Worm (Caenorhabditis elegans) whole organism, L4 larva: ENCODE data around the gene ZC262.7.

Experiments used
- F26F4.8 ChIP-seq: fragments of 200-800 bp; sonication (Bioruptor generic); conservative IDR thresholded peaks from 2 replicates; pipeline ENCODE4 v1.3.6; 2022; ENCODE audit warnings: missing genetic modification characterization, missing compliant biosample characterization
- F37D6.2 ChIP-seq: sonication (generic microtip); optimal IDR thresholded peaks from 2 replicates; lab custom pipeline; 2016; ENCODE audit warnings: mild to moderate bottlenecking, missing genetic modification characterization, missing compliant biosample characterization
- F49E8.2 ChIP-seq: sonication (generic microtip); optimal IDR thresholded peaks from 2 replicates; lab custom pipeline; 2016; ENCODE audit warnings: missing compliant biosample characterization, mild to moderate bottlenecking, missing genetic modification characterization, borderline replicate concordance
- R02D3.7 ChIP-seq: fragments of 150-350 bp; sonication (generic microtip); optimal IDR thresholded peaks from 3 replicates; lab custom pipeline; 2014; ENCODE audit warnings: missing biosample characterization, missing genetic modification characterization
- Y105C5A.15 ChIP-seq: fragments of 200-800 bp; sonication (Bioruptor generic); IDR thresholded peaks from 2 replicates; pipeline ENCODE4 v1.3.6; 2022; ENCODE audit warnings: missing genetic modification characterization, missing compliant biosample characterization
- Y48G9A.11 ChIP-seq: fragments of 200-800 bp; sonication (Bioruptor generic); IDR thresholded peaks from 2 replicates; pipeline ENCODE4 v1.3.6; 2022; ENCODE audit warnings: missing genetic modification reagents, missing genetic modification characterization, missing compliant biosample characterization
- ZK337.2 ChIP-seq: fragments of 200-800 bp; sonication (Bioruptor generic); IDR thresholded peaks from 2 replicates; pipeline ENCODE4 v1.3.6; 2022; ENCODE audit warnings: missing genetic modification reagents, missing genetic modification characterization, missing compliant biosample characterization
- aha-1 ChIP-seq: fragments of 150-350 bp; peaks from one replicate; lab custom pipeline; 2014; ENCODE audit warnings: missing biosample characterization, missing genetic modification characterization
- ama-1 ChIP-seq: fragments of 150-350 bp; optimal IDR thresholded peaks from 2 replicates; lab custom pipeline; 2014; ENCODE audit warnings: inconsistent platforms, mixed read lengths
- arid-1 ChIP-seq: fragments of 200-800 bp; sonication (Bioruptor generic); conservative IDR thresholded peaks from 2 replicates; pipeline ENCODE4 v1.3.6; 2022; ENCODE audit warnings: missing genetic modification reagents, missing genetic modification characterization, missing compliant biosample characterization
- attf-4 ChIP-seq: sonication (generic microtip); optimal IDR thresholded peaks from 3 replicates; lab custom pipeline; 2017; ENCODE audit warnings: missing biosample characterization, missing genetic modification characterization
- ceh-44 ChIP-seq: fragments of 200-800 bp; sonication (Bioruptor generic); IDR thresholded peaks from 2 replicates; pipeline ENCODE4 v1.3.6; 2022; ENCODE audit warnings: missing genetic modification reagents, missing genetic modification characterization, missing compliant biosample characterization
- ceh-62 ChIP-seq: sonication (generic microtip); optimal IDR thresholded peaks from 2 replicates; lab custom pipeline; 2017; ENCODE audit warnings: missing biosample characterization, missing genetic modification characterization
- cey-2 ChIP-seq: sonication (generic microtip); optimal IDR thresholded peaks from 3 replicates; lab custom pipeline; 2017; ENCODE audit warnings: missing genetic modification characterization, mild to moderate bottlenecking, missing compliant biosample characterization, antibody characterized with exemption, borderline replicate concordance; ENCODE audit not compliant: insufficient read depth
- daf-12 ChIP-seq: fragments of 150-350 bp; optimal IDR thresholded peaks from 2 replicates; lab custom pipeline; 2014; ENCODE audit warnings: missing biosample characterization, missing genetic modification reagents, missing genetic modification characterization
- daf-16 ChIP-seq, 3 experiments: sonication (generic microtip); optimal IDR thresholded peaks; 2 replicates each; lab custom pipeline; 2016 to 2017; ENCODE audit warnings: missing genetic modification characterization in 3 of 3, missing genetic modification reagents in 3 of 3, mild to moderate bottlenecking in 2 of 3, missing compliant biosample characterization in 2 of 3, missing biosample characterization in 1 of 3, moderate library complexity in 1 of 3
- dmd-6 ChIP-seq: fragments of 200-800 bp; sonication (Bioruptor generic); IDR thresholded peaks from 2 replicates; pipeline ENCODE4 v1.3.6; 2022; ENCODE audit warnings: missing genetic modification reagents, missing genetic modification characterization, missing compliant biosample characterization
- dmd-8 ChIP-seq: fragments of 200-800 bp; sonication (Bioruptor generic); IDR thresholded peaks from 2 replicates; pipeline ENCODE4 v1.3.6; 2022; ENCODE audit warnings: missing genetic modification characterization, missing compliant biosample characterization
- dpl-1 ChIP-seq: fragments of 150-350 bp; optimal IDR thresholded peaks from 2 replicates; lab custom pipeline; 2014; ENCODE audit warnings: missing biosample characterization, missing genetic modification reagents, missing genetic modification characterization
- duxl-1 ChIP-seq: sonication (generic microtip); optimal IDR thresholded peaks from 2 replicates; lab custom pipeline; 2016; ENCODE audit warnings: mild to moderate bottlenecking, missing genetic modification characterization, moderate library complexity, missing compliant biosample characterization; ENCODE audit not compliant: poor library complexity
- dve-1 ChIP-seq: sonication (generic microtip); optimal IDR thresholded peaks from 2 replicates; lab custom pipeline; 2017; ENCODE audit warnings: antibody characterized with exemption, mild to moderate bottlenecking, missing genetic modification characterization, missing compliant biosample characterization; ENCODE audit not compliant: insufficient read depth
- egl-27 ChIP-seq: sonication (generic microtip); optimal IDR thresholded peaks from 3 replicates; lab custom pipeline; 2017; ENCODE audit warnings: missing biosample characterization, missing genetic modification reagents, missing genetic modification characterization
- fkh-10 ChIP-seq: fragments of 150-350 bp; optimal IDR thresholded peaks from 2 replicates; lab custom pipeline; 2014; ENCODE audit warnings: missing biosample characterization, missing genetic modification reagents, missing genetic modification characterization
- gei-8 ChIP-seq: fragments of 200-800 bp; sonication (Bioruptor generic); optimal IDR thresholded peaks from 2 replicates; lab custom pipeline; 2018; ENCODE audit warnings: mild to moderate bottlenecking, missing genetic modification characterization, missing compliant biosample characterization
- hif-1 ChIP-seq, 2 experiments: sonication (generic microtip); optimal IDR thresholded peaks; 2 replicates each; lab custom pipeline; 2016 to 2017; ENCODE audit warnings: missing compliant biosample characterization in 2 of 2, missing genetic modification characterization in 2 of 2, missing genetic modification reagents in 2 of 2, missing genotype in 2 of 2, mild to moderate bottlenecking in 1 of 2
- hmg-1.1 ChIP-seq: fragments of 200-800 bp; sonication (Bioruptor generic); IDR thresholded peaks from 2 replicates; pipeline ENCODE4 v1.3.6; 2022; ENCODE audit warnings: missing genetic modification reagents, missing genetic modification characterization, missing compliant biosample characterization
- jun-1 ChIP-seq: fragments of 150-350 bp; optimal IDR thresholded peaks from 2 replicates; lab custom pipeline; 2014; ENCODE audit warnings: missing biosample characterization, missing genetic modification reagents, missing genetic modification characterization
- lim-7 ChIP-seq: fragments of 200-800 bp; sonication (Bioruptor generic); IDR thresholded peaks from 2 replicates; pipeline ENCODE4 v1.3.6; 2022; ENCODE audit warnings: missing genetic modification characterization, missing compliant biosample characterization
- lin-39 ChIP-seq: fragments of 150-350 bp; optimal IDR thresholded peaks from 2 replicates; lab custom pipeline; 2014; ENCODE audit warnings: missing biosample characterization, missing genetic modification reagents, missing genetic modification characterization
- lir-3 ChIP-seq: sonication (generic microtip); optimal IDR thresholded peaks from 2 replicates; lab custom pipeline; 2016; ENCODE audit warnings: mild to moderate bottlenecking, missing genetic modification characterization, missing compliant biosample characterization
- mdt-29 ChIP-seq: fragments of 200-800 bp; sonication (Bioruptor generic); IDR thresholded peaks from 2 replicates; pipeline ENCODE4 v1.3.6; 2022; ENCODE audit warnings: missing genetic modification reagents, missing genetic modification characterization, missing compliant biosample characterization
- mep-1 ChIP-seq: fragments of 150-350 bp; sonication (generic microtip); optimal IDR thresholded peaks from 3 replicates; lab custom pipeline; 2014; ENCODE audit warnings: missing biosample characterization, missing genetic modification characterization
- mes-2 ChIP-seq: sonication (generic microtip); optimal IDR thresholded peaks from 2 replicates; lab custom pipeline; 2016; ENCODE audit warnings: missing genotype, mild to moderate bottlenecking, missing genetic modification characterization, missing compliant biosample characterization; ENCODE audit not compliant: poor library complexity, severe bottlenecking
- nhr-111 ChIP-seq: fragments of 200-800 bp; sonication (Bioruptor generic); optimal IDR thresholded peaks from 2 replicates; lab custom pipeline; 2018; ENCODE audit warnings: mild to moderate bottlenecking, missing genetic modification characterization, missing compliant biosample characterization
- nhr-237 ChIP-seq: sonication (generic microtip); optimal IDR thresholded peaks from 2 replicates; lab custom pipeline; 2017; ENCODE audit warnings: missing biosample characterization, missing genetic modification characterization
- nhr-25 ChIP-seq: sonication (generic microtip); optimal IDR thresholded peaks from 2 replicates; lab custom pipeline; 2017; ENCODE audit warnings: missing genetic modification characterization, mild to moderate bottlenecking, missing compliant biosample characterization, antibody characterized with exemption, moderate library complexity, borderline replicate concordance; ENCODE audit not compliant: insufficient read depth
- nhr-6 ChIP-seq: fragments of 150-350 bp; optimal IDR thresholded peaks from 2 replicates; lab custom pipeline; 2014; ENCODE audit warnings: missing biosample characterization, missing genetic modification characterization
- nhr-76 ChIP-seq: fragments of 150-350 bp; optimal IDR thresholded peaks from 2 replicates; lab custom pipeline; 2014; ENCODE audit warnings: missing biosample characterization, missing genetic modification characterization
- nhr-77 ChIP-seq: fragments of 150-350 bp; optimal IDR thresholded peaks from 2 replicates; lab custom pipeline; 2014; ENCODE audit warnings: missing biosample characterization, missing genetic modification characterization
- pqm-1 ChIP-seq: sonication (generic microtip); optimal IDR thresholded peaks from 2 replicates; lab custom pipeline; 2017; ENCODE audit warnings: missing biosample characterization, missing genetic modification characterization
- sdz-12 ChIP-seq: fragments of 200-800 bp; sonication (Bioruptor generic); optimal IDR thresholded peaks from 2 replicates; lab custom pipeline; 2018; ENCODE audit warnings: mild to moderate bottlenecking, missing genetic modification characterization, missing compliant biosample characterization
- set-16 ChIP-seq: fragments of 200-800 bp; sonication (Bioruptor generic); IDR thresholded peaks from 2 replicates; pipeline ENCODE4 v1.3.6; 2022; ENCODE audit warnings: missing genetic modification reagents, missing genetic modification characterization, missing compliant biosample characterization
- skn-1 ChIP-seq: fragments of 150-350 bp; optimal IDR thresholded peaks from 2 replicates; lab custom pipeline; 2014; ENCODE audit warnings: missing biosample characterization, missing genetic modification characterization
- snpc-1.2 ChIP-seq: fragments of 200-800 bp; sonication (Bioruptor generic); IDR thresholded peaks from 2 replicates; pipeline ENCODE4 v1.3.6; 2022; ENCODE audit warnings: missing genetic modification reagents, missing genetic modification characterization, missing compliant biosample characterization
- snpc-4 ChIP-seq: fragments of 150-350 bp; optimal IDR thresholded peaks from 2 replicates; lab custom pipeline; 2014; ENCODE audit warnings: missing biosample characterization, missing genetic modification characterization
- spr-3 ChIP-seq: fragments of 200-800 bp; sonication (Bioruptor generic); optimal IDR thresholded peaks from 2 replicates; lab custom pipeline; 2018; ENCODE audit warnings: mild to moderate bottlenecking, missing genetic modification characterization, missing compliant biosample characterization
- tra-1 ChIP-seq: fragments of 200-800 bp; sonication (Bioruptor generic); IDR thresholded peaks from 2 replicates; pipeline ENCODE4 v1.3.6; 2022; ENCODE audit warnings: missing genetic modification reagents, missing genetic modification characterization, missing compliant biosample characterization
- unc-130 ChIP-seq: sonication (generic microtip); optimal IDR thresholded peaks from 2 replicates; lab custom pipeline; 2016; ENCODE audit warnings: missing genetic modification reagents, missing genetic modification characterization, missing compliant biosample characterization
- zfp-2 ChIP-seq: sonication (generic microtip); optimal IDR thresholded peaks from 2 replicates; lab custom pipeline; 2016; ENCODE audit warnings: mild to moderate bottlenecking, missing genetic modification characterization, missing compliant biosample characterization
- zfp-3 ChIP-seq: fragments of 200-800 bp; sonication (Bioruptor generic); conservative IDR thresholded peaks from 2 replicates; pipeline ENCODE4 v1.3.6; 2022; ENCODE audit warnings: missing genetic modification reagents, missing genetic modification characterization, missing compliant biosample characterization
- zip-2 ChIP-seq: fragments of 150-350 bp; optimal IDR thresholded peaks from 2 replicates; lab custom pipeline; 2014; ENCODE audit warnings: missing biosample characterization, missing genetic modification characterization

ZC262.7 gene

DNA sequence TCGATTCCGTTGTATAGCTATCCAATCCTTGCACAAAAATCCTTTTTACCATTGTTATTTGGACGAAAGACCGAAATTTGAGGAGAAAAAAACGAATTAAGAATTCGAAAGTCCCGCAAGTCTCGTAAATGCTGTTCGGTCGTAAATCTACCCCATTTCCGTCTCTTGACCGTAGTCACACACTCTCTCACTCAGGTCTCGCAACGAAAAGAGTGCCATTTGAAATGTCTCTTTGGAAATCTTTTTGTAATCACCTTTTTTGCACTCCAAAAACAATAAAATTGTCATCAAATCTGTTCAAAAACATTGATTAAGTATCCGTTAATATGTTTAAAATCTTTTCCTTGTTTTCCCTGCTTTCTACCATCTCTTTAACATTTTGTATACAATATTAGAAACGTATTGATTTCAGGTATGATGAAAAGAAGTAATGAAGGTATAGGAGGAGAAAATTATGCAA, 14.1 kb upstream of the ZC262.7 start, which contains the start of the genes R05D3.8 and rfp-1 (continued):
- TF ChIP-seq Y105C5A.15 (GFP tag; lab: Robert Waterston, UW) (no peak), skn-1 (tag; lab: Kevin White, UChicago) (no peak), zfp-3 (GFP tag; lab: Robert Waterston, UW) (no peak), set-16 (GFP tag; lab: Robert Waterston, UW) (no peak), arid-1 (GFP tag; lab: Robert Waterston, UW) (peak; percentile 67; the same call in 1 of the 2 replicates), F26F4.8 (GFP tag; lab: Robert Waterston, UW) (no peak), egl-27 (tag; lab: Kevin White, UChicago) (no peak), hif-1 (tag; optimal IDR thresholded peaks at IDR 0.05; lab: Kevin White, UChicago) (peak in 1 of 2 experiments; percentile 54), attf-4 (tag; lab: Kevin White, UChicago) (no peak), F37D6.2 (tag; lab: Kevin White, UChicago) (peak; percentile 39), spr-3 (GFP tag; lab: Kevin White, UChicago) (no peak), ceh-44 (GFP tag; lab: Robert Waterston, UW) (no peak), pqm-1 (tag; lab: Kevin White, UChicago) (peak; percentile 3), gei-8 (no peak), nhr-76 (tag; lab: Kevin White, UChicago) (no peak), tra-1 (GFP tag; lab: Robert Waterston, UW) (0 out of 2 replicates have a peak, but pooled peaks have one; percentile 22), daf-12 (no peak), aha-1 (tag; lab: Kevin White, UChicago) (peak; percentile 44), dmd-8 (GFP tag; lab: Robert Waterston, UW) (no peak), fkh-10 (GFP tag; lab: Kevin White, UChicago) (peak; percentile 36), nhr-77 (tag; lab: Kevin White, UChicago) (peak; percentile 91), nhr-237 (no peak), ama-1 (lab: Kevin White, UChicago) (no peak), daf-16 (GFP tag; optimal IDR thresholded peaks at IDR 0.05; lab: Kevin White, UChicago) (no peak), daf-16 (tag; optimal IDR thresholded peaks at IDR 0.05; lab: Kevin White, UChicago) (peak; percentile 51), jun-1 (tag; lab: Kevin White, UChicago) (no peak), R02D3.7 (tag; lab: Kevin White, UChicago) (peak; percentile 97), ceh-62 (no peak), dve-1 (tag; lab: Kevin White, UChicago) (peak; percentile 90), nhr-6 (tag; lab: Kevin White, UChicago) (peak; percentile 88), mdt-29 (GFP tag; lab: Robert Waterston, UW) (no peak), hmg-1.1 (GFP tag; lab: Robert Waterston, UW) (no peak; the same call in 1 of the 2 replicates), cey-2 (tag; lab: Kevin White, UChicago) (no peak), mep-1 (peak; percentile 87), dmd-6 (GFP tag; lab: Robert Waterston, UW) (peak; percentile 40), dpl-1 (GFP tag; lab: Kevin White, UChicago) (peak; percentile 87), snpc-1.2 (no peak), lim-7 (GFP tag; lab: Robert Waterston, UW) (no peak), unc-130 (GFP tag; lab: Kevin White, UChicago) (peak; percentile 74), zfp-2 (tag; lab: Kevin White, UChicago) (no peak), snpc-4 (no peak), Y48G9A.11 (no peak; the same call in 1 of the 2 replicates), mes-2 (tag; lab: Kevin White, UChicago) (peak; percentile 89), duxl-1 (tag; lab: Kevin White, UChicago) (peak; percentile 6), zip-2 (tag; lab: Kevin White, UChicago) (no peak), lir-3 (tag; lab: Kevin White, UChicago) (no peak), nhr-111 (GFP tag; lab: Kevin White, UChicago) (no peak), F49E8.2 (tag; lab: Kevin White, UChicago) (no peak), nhr-25 (tag; lab: Kevin White, UChicago) (peak; percentile 76), sdz-12 (GFP tag; lab: Kevin White, UChicago) (no peak), lin-39 (tag; lab: Kevin White, UChicago) (no peak), ZK337.2 (no peak)
